Fruit fly (Drosophila melanogaster): ENCODE results near the gene if.
A peak's percentile ranks its signal among the peaks of the same experiment; 100 is the strongest.

if gene

DNA sequence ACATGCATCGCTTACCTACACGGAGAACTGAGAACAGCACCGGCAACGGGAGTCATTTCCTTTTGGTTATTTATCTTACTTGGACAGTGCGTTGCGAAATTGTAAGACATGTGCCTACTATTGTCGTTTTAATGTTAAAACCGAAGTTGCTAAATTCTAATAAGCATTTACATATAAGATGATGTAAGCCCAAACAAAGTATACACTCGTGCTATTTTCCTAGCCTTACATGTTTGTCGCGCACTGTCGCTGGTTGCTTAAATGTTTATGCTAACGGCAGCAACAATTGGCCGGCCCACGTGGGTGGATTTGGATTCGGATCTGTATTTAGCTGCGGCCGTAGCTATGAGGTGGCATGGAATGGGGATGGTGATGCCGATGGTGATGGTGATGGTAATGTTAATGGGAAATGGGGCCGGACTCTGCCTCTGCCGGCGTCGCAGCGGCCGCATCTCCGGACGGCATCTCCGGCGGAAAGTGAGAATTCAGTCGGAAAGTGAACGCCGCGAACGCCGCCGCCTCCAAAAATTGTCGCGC, 28.0 kb upstream of the if start, which contains the start of gene CG4829 (continued):
- TF ChIP-seq CG32532 (GFP tag; IDR thresholded peaks at IDR 0.05), result peak; percentile 84
- TF ChIP-seq aop (GFP tag; IDR thresholded peaks at IDR 0.05), result no peak
- peak; percentile 89 for TF ChIP-seq Blimp-1 (GFP tag; optimal IDR thresholded peaks at IDR 0.05)
- TF ChIP-seq ara (GFP tag; IDR thresholded peaks at IDR 0.05), result peak; percentile 84
- peak; percentile 62 to 90 for TF ChIP-seq Hr51 (GFP tag; optimal IDR thresholded peaks at IDR 0.05)
- TF ChIP-seq CG17385 (GFP tag; optimal IDR thresholded peaks at IDR 0.05), result peak; percentile 85
- peak; percentile 73 for TF ChIP-seq CG9437 (GFP tag; optimal IDR thresholded peaks at IDR 0.05)
- TF ChIP-seq Nf-YB (GFP tag; optimal IDR thresholded peaks at IDR 0.05), result peak; percentile 62
- TF ChIP-seq CG9876 (GFP tag; optimal IDR thresholded peaks at IDR 0.05), result peak; percentile 31
- peak; percentile 65 for TF ChIP-seq emc (GFP tag; optimal IDR thresholded peaks at IDR 0.05)
- peak; percentile 40 for TF ChIP-seq CG10565 (GFP tag; optimal IDR thresholded peaks at IDR 0.05)
- TF ChIP-seq CoRest (tag; optimal IDR thresholded peaks at IDR 0.05), result peak; percentile 90
- no peak for TF ChIP-seq usp (GFP tag; optimal IDR thresholded peaks at IDR 0.05)
- TF ChIP-seq Bgb (GFP tag; IDR thresholded peaks at IDR 0.05; ENCODE audit: partially characterized antibody), result no peak
- peak; percentile 91 for TF ChIP-seq CG9817 (tag; optimal IDR thresholded peaks at IDR 0.05)
- no peak for TF ChIP-seq hth (optimal IDR thresholded peaks at IDR 0.05)
- peak; percentile 52 for TF ChIP-seq CG33557 (GFP tag; optimal IDR thresholded peaks at IDR 0.05)
- peak; percentile 82 for TF ChIP-seq CG16863 (GFP tag; optimal IDR thresholded peaks at IDR 0.05)
- peak; percentile 70; the same call in 1 of the 2 replicates for TF ChIP-seq wdn (GFP tag; IDR thresholded peaks at IDR 0.05)
- no peak for TF ChIP-seq CG6791 (GFP tag; IDR thresholded peaks at IDR 0.05; ENCODE audit: partially characterized antibody)
- peak; percentile 63 for TF ChIP-seq CG16815 (GFP tag; optimal IDR thresholded peaks at IDR 0.05)
- peak; percentile 90 for TF ChIP-seq ranshi (GFP tag; IDR thresholded peaks at IDR 0.05)
- TF ChIP-seq stc (GFP tag; IDR thresholded peaks at IDR 0.05), result peak; percentile 87
- TF ChIP-seq nom (GFP tag; optimal IDR thresholded peaks at IDR 0.05), result no peak
- TF ChIP-seq pan (optimal IDR thresholded peaks at IDR 0.05), result no peak
- TF ChIP-seq pan (GFP tag; optimal IDR thresholded peaks at IDR 0.05 in 1 of 2, IDR thresholded peaks at IDR 0.05 in 1 of 2), result peak in 1 of 2 experiments; percentile 88
- no peak for TF ChIP-seq crol (GFP tag; IDR thresholded peaks at IDR 0.05)
- TF ChIP-seq Fer1 (GFP tag; optimal IDR thresholded peaks at IDR 0.05), result peak; percentile 89
- TF ChIP-seq Lpt (GFP tag; optimal IDR thresholded peaks at IDR 0.05), result no peak
- peak; percentile 72 for TF ChIP-seq Nf-YA (GFP tag; IDR thresholded peaks at IDR 0.05)
- TF ChIP-seq ems (GFP tag; optimal IDR thresholded peaks at IDR 0.05), result peak; percentile 82
- peak; percentile 86 for TF ChIP-seq CG17829 (tag; optimal IDR thresholded peaks at IDR 0.05)
- TF ChIP-seq nmo (GFP tag; optimal IDR thresholded peaks at IDR 0.05), result peak; percentile 91
- peak; percentile 37 for TF ChIP-seq CG17186 (GFP tag; optimal IDR thresholded peaks at IDR 0.05)
- peak; percentile 79 for TF ChIP-seq CG18619 (GFP tag; optimal IDR thresholded peaks at IDR 0.05)
- 0 out of 2 replicates have a peak, but pooled peaks have one; percentile 49 for TF ChIP-seq CG16779 (GFP tag; IDR thresholded peaks at IDR 0.05)
- peak; percentile 85 for TF ChIP-seq CG12659 (GFP tag; optimal IDR thresholded peaks at IDR 0.05)
- peak; percentile 92 for TF ChIP-seq CG11504 (tag; optimal IDR thresholded peaks at IDR 0.05)
- peak; percentile 78 for TF ChIP-seq CG14710 (tag; optimal IDR thresholded peaks at IDR 0.05)
- no peak for TF ChIP-seq corto (GFP tag; optimal IDR thresholded peaks at IDR 0.05)
- TF ChIP-seq CG17359 (tag; optimal IDR thresholded peaks at IDR 0.05), result peak; percentile 94
- TF ChIP-seq cato (GFP tag; optimal IDR thresholded peaks at IDR 0.05; ENCODE audit: borderline replicate concordance), result peak; percentile 69
- peak; percentile 7 for TF ChIP-seq pfk (GFP tag; optimal IDR thresholded peaks at IDR 0.05)
- peak; percentile 53 for TF ChIP-seq CG10462 (GFP tag; optimal IDR thresholded peaks at IDR 0.05)
- peak; percentile 91 for TF ChIP-seq PHDP (tag; optimal IDR thresholded peaks at IDR 0.05)
- TF ChIP-seq Six4 (GFP tag; optimal IDR thresholded peaks at IDR 0.05), result peak; percentile 82
- TF ChIP-seq B-H2 (GFP tag; optimal IDR thresholded peaks at IDR 0.05), result peak; percentile 75
- peak; percentile 81 for TF ChIP-seq HLH54F (GFP tag; optimal IDR thresholded peaks at IDR 0.05)
- peak; percentile 91 for TF ChIP-seq CG14441 (GFP tag; IDR thresholded peaks at IDR 0.05)
- TF ChIP-seq Side (GFP tag; optimal IDR thresholded peaks at IDR 0.05), result peak; percentile 85
